Worm (Caenorhabditis elegans): ENCODE data around the gene F40G9.9.

- no peak for TF ChIP-seq ztf-11 (tag; optimal IDR thresholded peaks at IDR 0.05)
- TF ChIP-seq dpl-1 (GFP tag; optimal IDR thresholded peaks at IDR 0.05), result no peak
- no peak for TF ChIP-seq C34B4.2 (tag; optimal IDR thresholded peaks at IDR 0.05)
- no peak for TF ChIP-seq nhr-12 (tag; optimal IDR thresholded peaks at IDR 0.05)
- no peak for TF ChIP-seq pqm-1 (tag; optimal IDR thresholded peaks at IDR 0.05)
- no peak for TF ChIP-seq fkh-10 (GFP tag; optimal IDR thresholded peaks at IDR 0.05)
- TF ChIP-seq blmp-1 (tag; optimal IDR thresholded peaks at IDR 0.05), result no peak
These were observed 38.2 kb upstream of the F40G9.9 start, which contains the start of gene klp-20 for ce11 chrIII:209695-210091.
